Worm (Caenorhabditis elegans) whole organism, late embryonic: Measurements from ENCODE around the gene F20D1.3.

Source experiments
- fkh-10 ChIP-seq: fragments of 150-350 bp; optimal IDR thresholded peaks from 2 replicates; lab custom pipeline; 2014; ENCODE audit warnings: missing biosample characterization, missing genetic modification reagents, missing genetic modification characterization
- hlh-6 ChIP-seq: sonication (generic microtip); optimal IDR thresholded peaks from 2 replicates; lab custom pipeline; 2016; ENCODE audit warnings: missing genotype, missing genetic modification characterization, missing compliant biosample characterization
- pha-4 ChIP-seq: fragments of 150-350 bp; optimal IDR thresholded peaks from 2 replicates; lab custom pipeline; 2018; ENCODE audit warnings: missing biosample characterization, missing genetic modification reagents, missing genetic modification characterization

DNA sequence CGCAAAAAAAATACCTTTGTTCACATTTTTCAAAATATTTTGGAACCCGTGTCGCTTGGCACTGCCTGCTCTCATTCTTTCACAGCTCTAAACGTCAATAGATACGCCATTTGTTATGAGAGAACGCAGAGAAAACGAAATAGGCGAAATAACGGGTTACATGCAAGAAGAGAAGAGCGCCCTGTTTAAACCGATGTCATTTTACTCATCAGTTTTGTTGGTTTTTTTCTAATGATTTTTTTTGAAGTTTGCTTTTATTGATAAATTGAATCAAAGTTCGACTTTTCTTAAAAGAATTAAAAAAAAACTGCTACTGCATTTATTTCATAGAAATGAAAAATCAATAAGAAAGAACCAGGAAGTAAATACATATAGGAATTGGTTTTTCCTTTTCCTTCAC lies 2.8 kb downstream of the F20D1.3 start:
- TF ChIP-seq hlh-6 (tag; lab: Kevin White, UChicago) (no peak), fkh-10 (no peak), pha-4 (tag; lab: Kevin White, UChicago) (no peak)
